Fruit fly (Drosophila melanogaster): Measurements from ENCODE around the gene GCC185.

Gene GCC185

DNA sequence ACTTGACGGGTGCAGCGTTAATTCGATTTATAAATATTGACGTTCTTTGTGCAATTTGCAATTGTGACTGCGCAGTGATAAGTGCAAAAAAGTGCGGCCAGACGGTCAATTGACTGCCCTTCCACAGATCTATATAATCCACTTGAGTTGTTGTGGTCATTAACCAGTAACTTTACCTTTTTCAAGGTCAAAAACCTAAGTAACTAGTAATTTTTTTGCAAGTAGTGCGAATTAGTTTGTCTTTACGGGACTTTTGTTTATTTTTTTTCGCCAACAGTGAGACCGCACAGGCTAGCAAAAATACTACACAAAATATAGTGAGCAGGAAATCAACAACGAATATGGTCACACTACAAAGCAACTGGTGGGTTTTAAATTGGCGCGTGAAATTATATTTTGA is 35.9 kb upstream of the GCC185 start, which contains the start of gene Tango9 (continued):
- TF ChIP-seq pho (GFP tag; optimal IDR thresholded peaks at IDR 0.05) (no peak), CG15073 (GFP tag; optimal IDR thresholded peaks at IDR 0.05) (no peak), CG16813 (GFP tag; IDR thresholded peaks at IDR 0.05; ENCODE audit: partially characterized antibody) (no peak), Dref (GFP tag; IDR thresholded peaks at IDR 0.05) (0 out of 2 replicates have a peak, but pooled peaks have one; percentile 16), ro (GFP tag; IDR thresholded peaks at IDR 0.05) (no peak), sc (optimal IDR thresholded peaks at IDR 0.05) (no peak), sc (GFP tag; optimal IDR thresholded peaks at IDR 0.05) (no peak), seq (GFP tag; IDR thresholded peaks at IDR 0.05) (no peak), pum (GFP tag; optimal IDR thresholded peaks at IDR 0.05) (no peak), CG15479 (GFP tag; optimal IDR thresholded peaks at IDR 0.05) (no peak), Ets65A (GFP tag) (no peak), ci (GFP tag; IDR thresholded peaks at IDR 0.05) (peak; percentile 62; the same call in 2 of the 3 replicates), sima (GFP tag; optimal IDR thresholded peaks at IDR 0.05) (no peak), nau (GFP tag; optimal IDR thresholded peaks at IDR 0.05) (no peak), Sry-δ (GFP tag; optimal IDR thresholded peaks at IDR 0.05) (peak; percentile 44), CG12236 (GFP tag; optimal IDR thresholded peaks at IDR 0.05) (no peak), ap (GFP tag; IDR thresholded peaks at IDR 0.05) (no peak), Dek (tag; optimal IDR thresholded peaks at IDR 0.05) (no peak), shn (GFP tag; optimal IDR thresholded peaks at IDR 0.05) (no peak), H15 (GFP tag; IDR thresholded peaks at IDR 0.05) (no peak), CG2678 (tag; optimal IDR thresholded peaks at IDR 0.05) (no peak), fd3F (GFP tag; optimal IDR thresholded peaks at IDR 0.05) (no peak), CG14441 (GFP tag; IDR thresholded peaks at IDR 0.05) (no peak), bsh (GFP tag; optimal IDR thresholded peaks at IDR 0.05) (no peak), CG8281 (tag; optimal IDR thresholded peaks at IDR 0.05) (no peak), eve (GFP tag; optimal IDR thresholded peaks at IDR 0.05) (no peak), Adf1 (GFP tag; IDR thresholded peaks at IDR 0.05) (no peak), trh (GFP tag; optimal IDR thresholded peaks at IDR 0.05) (no peak), CG10462 (GFP tag; optimal IDR thresholded peaks at IDR 0.05) (no peak), CG10565 (GFP tag; optimal IDR thresholded peaks at IDR 0.05) (no peak), BEAF-32 (GFP tag; optimal IDR thresholded peaks at IDR 0.05) (peak; percentile 38), Doc3 (GFP tag; IDR thresholded peaks at IDR 0.05; ENCODE audit: partially characterized antibody) (no peak), Ravus (GFP tag; IDR thresholded peaks at IDR 0.05) (no peak), CG8478 (optimal IDR thresholded peaks at IDR 0.05) (no peak), Myb (GFP tag; optimal IDR thresholded peaks at IDR 0.05) (peak; percentile 61), CG2199 (GFP tag; IDR thresholded peaks at IDR 0.05) (no peak), HmgZ (tag; optimal IDR thresholded peaks at IDR 0.05) (peak; percentile 40), corto (GFP tag; optimal IDR thresholded peaks at IDR 0.05) (no peak), vfl (GFP tag; optimal IDR thresholded peaks at IDR 0.05) (no peak), az2 (GFP tag; optimal IDR thresholded peaks at IDR 0.05) (no peak), CHES-1-like (GFP tag; optimal IDR thresholded peaks at IDR 0.05) (peak; percentile 24), ab (GFP tag; optimal IDR thresholded peaks at IDR 0.05) (no peak), Rx (GFP tag; IDR thresholded peaks at IDR 0.05) (no peak), bcd (GFP tag; optimal IDR thresholded peaks at IDR 0.05) (no peak), B-H2 (GFP tag; optimal IDR thresholded peaks at IDR 0.05) (peak; percentile 23), Sox100B (GFP tag; optimal IDR thresholded peaks at IDR 0.05) (no peak), CG14014 (GFP tag; IDR thresholded peaks at IDR 0.05) (no peak), sr (GFP tag; IDR thresholded peaks at IDR 0.05) (no peak), phol (tag; optimal IDR thresholded peaks at IDR 0.05) (peak; percentile 39), cas (GFP tag; IDR thresholded peaks at IDR 0.05) (no peak), en (GFP tag; optimal IDR thresholded peaks at IDR 0.05) (no peak), amos (GFP tag; IDR thresholded peaks at IDR 0.05; ENCODE audit: partially characterized antibody) (no peak), gcm2 (GFP tag; optimal IDR thresholded peaks at IDR 0.05) (no peak)

Data from whole organism, embryonic.